Fruit fly (Drosophila melanogaster): ENCODE results near the gene CG18170.

The CG18170 gene

dm6 chr3L:1628176-1628866 is 25.6 kb downstream of the CG18170 start, which contains the start of gene CG13928 (continued):
- TF ChIP-seq cg (GFP tag; optimal IDR thresholded peaks at IDR 0.05) (peak; percentile 77), gsb-n (tag; optimal IDR thresholded peaks at IDR 0.05) (no peak), CG16813 (GFP tag; IDR thresholded peaks at IDR 0.05; ENCODE audit: partially characterized antibody) (no peak), shn (GFP tag; optimal IDR thresholded peaks at IDR 0.05) (no peak), Med (GFP tag) (peak; percentile 53), gfzf (GFP tag; optimal IDR thresholded peaks at IDR 0.05) (no peak), Atf3 (GFP tag; optimal IDR thresholded peaks at IDR 0.05) (no peak), CG13894 (tag; optimal IDR thresholded peaks at IDR 0.05) (peak; percentile 98), CG11085 (GFP tag; IDR thresholded peaks at IDR 0.05) (no peak), CG10959 (GFP tag; IDR thresholded peaks at IDR 0.05) (no peak), lov (optimal IDR thresholded peaks at IDR 0.05) (no peak), lov (GFP tag; IDR thresholded peaks at IDR 0.05) (no peak), CG13296 (GFP tag; optimal IDR thresholded peaks at IDR 0.05) (no peak), vnd (GFP tag; IDR thresholded peaks at IDR 0.05; ENCODE audit: partially characterized antibody) (0 out of 3 replicates have a peak, but pooled peaks have one; percentile 12), da (GFP tag; optimal IDR thresholded peaks at IDR 0.05) (no peak), aop (GFP tag; IDR thresholded peaks at IDR 0.05) (no peak), crol (GFP tag; IDR thresholded peaks at IDR 0.05) (peak; percentile 84), CG4404 (GFP tag; IDR thresholded peaks at IDR 0.05) (no peak), CG4707 (GFP tag; optimal IDR thresholded peaks at IDR 0.05) (no peak), dan (GFP tag; IDR thresholded peaks at IDR 0.05) (no peak), ci (GFP tag; IDR thresholded peaks at IDR 0.05) (no peak), wor (GFP tag; IDR thresholded peaks at IDR 0.05) (no peak), jumu (GFP tag; optimal IDR thresholded peaks at IDR 0.05) (no peak), rib (GFP tag; IDR thresholded peaks at IDR 0.05) (no peak), Abd-B (GFP tag; optimal IDR thresholded peaks at IDR 0.05) (no peak), CG11456 (GFP tag; IDR thresholded peaks at IDR 0.05) (no peak), org-1 (GFP tag; optimal IDR thresholded peaks at IDR 0.05) (no peak), HLH4C (GFP tag; IDR thresholded peaks at IDR 0.05; ENCODE audit: partially characterized antibody) (no peak), CG30403 (GFP tag; optimal IDR thresholded peaks at IDR 0.05) (no peak), Neu2 (GFP tag; optimal IDR thresholded peaks at IDR 0.05; ENCODE audit: borderline replicate concordance) (no peak), Dref (GFP tag; IDR thresholded peaks at IDR 0.05) (no peak), CG10565 (GFP tag; optimal IDR thresholded peaks at IDR 0.05) (no peak), CG3726 (GFP tag; IDR thresholded peaks at IDR 0.05) (no peak), chinmo (GFP tag; IDR thresholded peaks at IDR 0.05; ENCODE audit: partially characterized antibody) (peak; percentile 73; the same call in 1 of the 4 replicates), ro (GFP tag; IDR thresholded peaks at IDR 0.05) (no peak), CG17361 (GFP tag; IDR thresholded peaks at IDR 0.05) (no peak), Ravus (GFP tag; IDR thresholded peaks at IDR 0.05) (no peak), vvl (GFP tag; IDR thresholded peaks at IDR 0.05) (0 out of 2 replicates have a peak, but pooled peaks have one; percentile 18), stwl (tag; optimal IDR thresholded peaks at IDR 0.05) (no peak), Oaz (GFP tag; IDR thresholded peaks at IDR 0.05) (no peak), tio (GFP tag; optimal IDR thresholded peaks at IDR 0.05) (no peak), Kr (GFP tag; optimal IDR thresholded peaks at IDR 0.05) (peak; percentile 44), Hr78 (GFP tag; optimal IDR thresholded peaks at IDR 0.05) (no peak), pita (GFP tag; optimal IDR thresholded peaks at IDR 0.05) (no peak), CG13287 (GFP tag; IDR thresholded peaks at IDR 0.05; ENCODE audit: partially characterized antibody) (no peak), vfl (GFP tag; optimal IDR thresholded peaks at IDR 0.05) (no peak), HLHmδ (GFP tag; optimal IDR thresholded peaks at IDR 0.05) (no peak), Camta (GFP tag; optimal IDR thresholded peaks at IDR 0.05) (no peak), CG1603 (tag; optimal IDR thresholded peaks at IDR 0.05) (no peak), grau (tag; optimal IDR thresholded peaks at IDR 0.05) (no peak)

Data from whole organism, embryonic.